Fruit fly (Drosophila melanogaster): ENCODE data around the gene CG42371.

CG42371 gene

dm6 chr2L:2226259-2227121 lies 9.4 kb upstream of the CG42371 start, which contains the start of the genes CG15387 and sau (continued):
- TF ChIP-seq CG32532 (GFP tag; IDR thresholded peaks at IDR 0.05), result peak; percentile 87
- TF ChIP-seq shn (GFP tag; optimal IDR thresholded peaks at IDR 0.05), result peak; percentile 93
- peak; percentile 90 for TF ChIP-seq NC2β (GFP tag; optimal IDR thresholded peaks at IDR 0.05)
- peak; percentile 89 for TF ChIP-seq Hmr (GFP tag; optimal IDR thresholded peaks at IDR 0.05)
- peak; percentile 58 for TF ChIP-seq salm (tag; optimal IDR thresholded peaks at IDR 0.05)
- no peak for TF ChIP-seq Dfd (GFP tag; optimal IDR thresholded peaks at IDR 0.05)
- no peak for TF ChIP-seq fd102C (GFP tag; optimal IDR thresholded peaks at IDR 0.05)
- TF ChIP-seq Xrp1 (GFP tag; IDR thresholded peaks at IDR 0.05), result peak; percentile 88
- TF ChIP-seq YL-1 (GFP tag; optimal IDR thresholded peaks at IDR 0.05), result peak; percentile 29
- TF ChIP-seq Atf6 (GFP tag; IDR thresholded peaks at IDR 0.05), result peak; percentile 90
- TF ChIP-seq Hey (tag; optimal IDR thresholded peaks at IDR 0.05), result peak; percentile 33
- TF ChIP-seq bowl (GFP tag; IDR thresholded peaks at IDR 0.05), result no peak
- peak; percentile 93 for TF ChIP-seq HmgZ (tag; optimal IDR thresholded peaks at IDR 0.05)
- TF ChIP-seq CG5953 (GFP tag; IDR thresholded peaks at IDR 0.05), result peak; percentile 79
- TF ChIP-seq Dref (GFP tag; IDR thresholded peaks at IDR 0.05), result peak; percentile 49
- TF ChIP-seq Fer3 (tag; optimal IDR thresholded peaks at IDR 0.05), result peak; percentile 86
- TF ChIP-seq CG13775 (GFP tag; optimal IDR thresholded peaks at IDR 0.05), result peak; percentile 93

- peak; percentile 50 for TF ChIP-seq Drgx (GFP tag; IDR thresholded peaks at IDR 0.05)
- TF ChIP-seq Hey (tag; optimal IDR thresholded peaks at IDR 0.05), result no peak
- TF ChIP-seq sens (GFP tag), result peak; percentile 2
- TF ChIP-seq Scr (GFP tag; IDR thresholded peaks at IDR 0.05; ENCODE audit: partially characterized antibody), result no peak
- TF ChIP-seq vvl (GFP tag; IDR thresholded peaks at IDR 0.05), result 0 out of 2 replicates have a peak, but pooled peaks have one; percentile 6
- no peak for TF ChIP-seq knrl (GFP tag; IDR thresholded peaks at IDR 0.05; ENCODE audit: partially characterized antibody)
Measured at dm6 chr2L:2222377-2222776, 5.3 kb upstream of the CG42371 start.

- peak; percentile 99 for TF ChIP-seq Drgx (GFP tag; IDR thresholded peaks at IDR 0.05)
- TF ChIP-seq Hr39 (optimal IDR thresholded peaks at IDR 0.05), result no peak
- peak; percentile 90 for TF ChIP-seq en (GFP tag; optimal IDR thresholded peaks at IDR 0.05)
- peak; percentile 84 for TF ChIP-seq E2f2 (GFP tag; IDR thresholded peaks at IDR 0.05)
- TF ChIP-seq sens (GFP tag), result peak; percentile 99
- peak; percentile 91; the same call in 3 of the 4 replicates for TF ChIP-seq chinmo (GFP tag; IDR thresholded peaks at IDR 0.05; ENCODE audit: partially characterized antibody)
- TF ChIP-seq jumu (GFP tag; optimal IDR thresholded peaks at IDR 0.05), result peak; percentile 95
- TF ChIP-seq MTF-1 (GFP tag; optimal IDR thresholded peaks at IDR 0.05; ENCODE audit: borderline replicate concordance), result peak; percentile 92
- TF ChIP-seq CG32772 (GFP tag; IDR thresholded peaks at IDR 0.05), result peak; percentile 95
- TF ChIP-seq exex (tag; optimal IDR thresholded peaks at IDR 0.05), result peak; percentile 81
- TF ChIP-seq dan (GFP tag; IDR thresholded peaks at IDR 0.05), result peak; percentile 85
- peak; percentile 98 for TF ChIP-seq Hand (GFP tag; optimal IDR thresholded peaks at IDR 0.05)
- TF ChIP-seq CG11723 (GFP tag; optimal IDR thresholded peaks at IDR 0.05), result peak; percentile 92
- TF ChIP-seq CG13775 (GFP tag; optimal IDR thresholded peaks at IDR 0.05), result peak; percentile 94
- TF ChIP-seq Neu2 (GFP tag; optimal IDR thresholded peaks at IDR 0.05; ENCODE audit: borderline replicate concordance), result peak; percentile 34
- TF ChIP-seq trh (GFP tag; optimal IDR thresholded peaks at IDR 0.05), result peak; percentile 94
- peak; percentile 99 for TF ChIP-seq CG32532 (GFP tag; IDR thresholded peaks at IDR 0.05)
- peak in 1 of 2 experiments; percentile 92 for TF ChIP-seq Eip74EF (GFP tag; optimal IDR thresholded peaks at IDR 0.05)
- TF ChIP-seq Doc3 (GFP tag; IDR thresholded peaks at IDR 0.05; ENCODE audit: partially characterized antibody), result no peak
- TF ChIP-seq CG2129 (GFP tag; IDR thresholded peaks at IDR 0.05; ENCODE audit: partially characterized antibody), result no peak
- peak; percentile 96 for TF ChIP-seq Fer1 (GFP tag; optimal IDR thresholded peaks at IDR 0.05)
- peak; percentile 66 for TF ChIP-seq CG17186 (GFP tag; optimal IDR thresholded peaks at IDR 0.05)
- TF ChIP-seq wdn (GFP tag; IDR thresholded peaks at IDR 0.05), result peak; percentile 96
- TF ChIP-seq sna (GFP tag; IDR thresholded peaks at IDR 0.05; ENCODE audit: partially characterized antibody), result no peak
- peak; percentile 92 for TF ChIP-seq Doc2 (GFP tag; IDR thresholded peaks at IDR 0.05)
- peak; percentile 94 for TF ChIP-seq CG13894 (tag; optimal IDR thresholded peaks at IDR 0.05)
- peak; percentile 98 for TF ChIP-seq tgo (GFP tag; IDR thresholded peaks at IDR 0.05)
Measured at dm6 chr2L:2221649-2222150, 4.7 kb upstream of the CG42371 start.

Data from whole organism, embryonic.